Fruit fly (Drosophila melanogaster) whole organism, embryonic: Measurements from ENCODE around the gene CG34160.

Experiments used
- Aef1 ChIP-seq: fragments of 200-800 bp; sonication (Bioruptor generic); IDR thresholded peaks from 3 replicates; pipeline ENCODE4 v1.3.6; 2022; ENCODE audit warnings: missing biosample characterization, missing genetic modification characterization
- CG10147 ChIP-seq: fragments of 200-800 bp; sonication (Bioruptor generic); optimal IDR thresholded peaks from 2 replicates; lab custom pipeline; 2019; ENCODE audit warnings: missing biosample characterization, mild to moderate bottlenecking, missing genetic modification characterization, moderate library complexity
- CG10267 ChIP-seq: fragments of 200-800 bp; sonication (Bioruptor generic); optimal IDR thresholded peaks from 2 replicates; lab custom pipeline; 2018; ENCODE audit warnings: missing biosample characterization, mild to moderate bottlenecking, missing genetic modification characterization, moderate library complexity
- CG11696 ChIP-seq: fragments of 200-800 bp; sonication (Bioruptor generic); IDR thresholded peaks from 2 replicates; pipeline ENCODE4 v1.3.6; 2022; ENCODE audit warnings: missing biosample characterization, missing genetic modification characterization
- CG12104 ChIP-seq: fragments of 200-800 bp; sonication (Bioruptor generic); optimal IDR thresholded peaks from 3 replicates; lab custom pipeline; 2016; ENCODE audit warnings: missing biosample characterization, missing genetic modification characterization
- CG12769 ChIP-seq: fragments of 200-800 bp; sonication (Bioruptor generic); optimal IDR thresholded peaks from 2 replicates; lab custom pipeline; 2019; ENCODE audit warnings: missing biosample characterization, mild to moderate bottlenecking, missing genetic modification characterization, moderate library complexity
- CG14667 ChIP-seq: fragments of 200-800 bp; sonication (Bioruptor generic); IDR thresholded peaks from 2 replicates; pipeline ENCODE4 v1.3.6; 2022; ENCODE audit warnings: missing biosample characterization, missing genetic modification characterization
- CG18011 ChIP-seq: fragments of 200-800 bp; sonication (Bioruptor generic); optimal IDR thresholded peaks from 2 replicates; lab custom pipeline; 2017; ENCODE audit warnings: missing biosample characterization, missing genetic modification characterization, mild to moderate bottlenecking, moderate library complexity, missing genotype
- CG18764 ChIP-seq: fragments of 200-800 bp; sonication (Bioruptor generic); optimal IDR thresholded peaks from 3 replicates; lab custom pipeline; 2016; ENCODE audit warnings: missing biosample characterization, missing genetic modification characterization
- CG32772 ChIP-seq: fragments of 200-800 bp; sonication (Bioruptor generic); IDR thresholded peaks from 2 replicates; pipeline ENCODE4 v1.3.6; 2022; ENCODE audit warnings: missing biosample characterization, missing genetic modification characterization
- CG3407 ChIP-seq: fragments of 200-800 bp; sonication (Bioruptor generic); optimal IDR thresholded peaks from 2 replicates; lab custom pipeline; 2018; ENCODE audit warnings: missing biosample characterization, mild to moderate bottlenecking, missing genetic modification characterization
- CG4404 ChIP-seq: fragments of 200-800 bp; sonication (Bioruptor generic); IDR thresholded peaks from 2 replicates; pipeline ENCODE4 v1.3.6; 2022; ENCODE audit warnings: missing biosample characterization, missing genetic modification characterization
- CG4707 ChIP-seq: fragments of 200-800 bp; sonication (Bioruptor generic); optimal IDR thresholded peaks from 2 replicates; lab custom pipeline; 2018; ENCODE audit warnings: missing biosample characterization, mild to moderate bottlenecking, missing genetic modification characterization, moderate library complexity
- CG6683 ChIP-seq: fragments of 200-800 bp; sonication (Bioruptor generic); optimal IDR thresholded peaks from 2 replicates; lab custom pipeline; 2017; ENCODE audit warnings: missing biosample characterization, mild to moderate bottlenecking, missing genetic modification characterization, missing genetic modification reagents
- CG6813 ChIP-seq: fragments of 200-800 bp; sonication (Bioruptor generic); optimal IDR thresholded peaks from 2 replicates; lab custom pipeline; 2017; ENCODE audit warnings: missing biosample characterization, missing genetic modification characterization, mild to moderate bottlenecking, moderate library complexity, missing genetic modification reagents
- Dad ChIP-seq: fragments of 200-800 bp; sonication (Bioruptor generic); optimal IDR thresholded peaks from 3 replicates; lab custom pipeline; 2016; ENCODE audit warnings: missing biosample characterization, missing genetic modification characterization
- E2f1 ChIP-seq: fragments of 200-800 bp; sonication (Bioruptor generic); IDR thresholded peaks from 2 replicates; pipeline ENCODE4 v1.3.6; 2022; ENCODE audit warnings: missing biosample characterization, missing genetic modification characterization
- E2f2 ChIP-seq: fragments of 200-800 bp; sonication (Bioruptor generic); IDR thresholded peaks from 2 replicates; pipeline ENCODE4 v1.3.6; 2022; ENCODE audit warnings: missing biosample characterization, missing genetic modification characterization
- Ets97D ChIP-seq: fragments of 200-800 bp; sonication (Bioruptor generic); optimal IDR thresholded peaks from 3 replicates; lab custom pipeline; 2016; ENCODE audit warnings: missing biosample characterization, missing genetic modification characterization
- H2.0 ChIP-seq: fragments of 200-800 bp; sonication (Bioruptor generic); IDR thresholded peaks from 2 replicates; pipeline ENCODE4 v1.3.6; 2022; ENCODE audit warnings: missing biosample characterization, missing genetic modification characterization
- HLH3B ChIP-seq: fragments of 200-800 bp; sonication (Bioruptor generic); IDR thresholded peaks from 2 replicates; pipeline ENCODE4 v1.3.6; 2022; ENCODE audit warnings: missing biosample characterization, missing genetic modification characterization
- HLHmδ ChIP-seq: fragments of 200-800 bp; sonication (Bioruptor generic); optimal IDR thresholded peaks from 2 replicates; lab custom pipeline; 2018; ENCODE audit warnings: missing biosample characterization, mild to moderate bottlenecking, missing genetic modification characterization, moderate library complexity
- Hr51 ChIP-seq, 2 experiments: fragments of 200-800 bp; sonication (Bioruptor generic); optimal IDR thresholded peaks; 2 replicates in 1 of 2; 3 replicates in 1 of 2; lab custom pipeline; 2016 to 2018; ENCODE audit warnings: missing biosample characterization in 2 of 2, missing genetic modification characterization in 2 of 2, mild to moderate bottlenecking in 1 of 2, moderate library complexity in 1 of 2
- Hsf ChIP-seq: fragments of 200-800 bp; sonication (Bioruptor generic); optimal IDR thresholded peaks from 3 replicates; lab custom pipeline; 2016; ENCODE audit warnings: missing biosample characterization, missing genetic modification characterization
- Kr ChIP-seq: fragments of 200-800 bp; sonication (Bioruptor generic); optimal IDR thresholded peaks from 2 replicates; lab custom pipeline; 2017; ENCODE audit warnings: missing biosample characterization, mild to moderate bottlenecking, missing genetic modification characterization
- MESR4 ChIP-seq: fragments of 200-800 bp; sonication (Bioruptor generic); optimal IDR thresholded peaks from 2 replicates; lab custom pipeline; 2018; ENCODE audit warnings: missing biosample characterization, mild to moderate bottlenecking, missing genetic modification characterization, moderate library complexity
- Mrtf ChIP-seq: fragments of 200-800 bp; sonication (Bioruptor generic); IDR thresholded peaks from 3 replicates; pipeline ENCODE4 v1.3.6; 2022; ENCODE audit warnings: missing biosample characterization, missing genetic modification characterization
- Myb ChIP-seq: fragments of 200-800 bp; sonication (Bioruptor generic); optimal IDR thresholded peaks from 2 replicates; lab custom pipeline; 2016; ENCODE audit warnings: missing biosample characterization, missing genetic modification characterization
- Sox102F ChIP-seq: fragments of 200-800 bp; sonication (Bioruptor generic); optimal IDR thresholded peaks from 2 replicates; lab custom pipeline; 2018; ENCODE audit warnings: missing biosample characterization, mild to moderate bottlenecking, missing genetic modification characterization, moderate library complexity
- abd-A ChIP-seq: fragments of 200-800 bp; sonication (Bioruptor generic); optimal IDR thresholded peaks from 3 replicates; lab custom pipeline; 2019; ENCODE audit warnings: missing biosample characterization, mild to moderate bottlenecking, missing genetic modification characterization, moderate library complexity
- bcd ChIP-seq: fragments of 200-800 bp; sonication (Bioruptor generic); optimal IDR thresholded peaks from 2 replicates; lab custom pipeline; 2017; ENCODE audit warnings: missing biosample characterization, mild to moderate bottlenecking, missing genetic modification characterization
- bsh ChIP-seq, 2 experiments: fragments of 200-800 bp; sonication (Bioruptor generic); optimal IDR thresholded peaks; 2 replicates each; lab custom pipeline; 2017 to 2018; ENCODE audit warnings: mild to moderate bottlenecking in 2 of 2, missing biosample characterization in 2 of 2, missing genetic modification characterization in 2 of 2, moderate library complexity in 1 of 2
- dysf ChIP-seq: fragments of 200-800 bp; sonication (Bioruptor generic); IDR thresholded peaks from 3 replicates; pipeline ENCODE4 v1.3.6; 2022; ENCODE audit warnings: missing biosample characterization, missing genetic modification characterization
- esg ChIP-seq: fragments of 200-800 bp; sonication (Bioruptor generic); conservative IDR thresholded peaks from 2 replicates; pipeline ENCODE4 v1.3.6; 2022; ENCODE audit warnings: missing biosample characterization, missing genetic modification characterization
- fd64A ChIP-seq: fragments of 200-800 bp; sonication (Bioruptor generic); optimal IDR thresholded peaks from 3 replicates; lab custom pipeline; 2018; ENCODE audit warnings: missing biosample characterization, mild to moderate bottlenecking, missing genetic modification characterization
- fd96Cb ChIP-seq: fragments of 200-800 bp; sonication (Bioruptor generic); optimal IDR thresholded peaks from 2 replicates; lab custom pipeline; 2018; ENCODE audit warnings: missing biosample characterization, mild to moderate bottlenecking, missing genetic modification characterization, moderate library complexity
- fu2 ChIP-seq: fragments of 200-800 bp; sonication (Bioruptor generic); optimal IDR thresholded peaks from 2 replicates; lab custom pipeline; 2016; ENCODE audit warnings: missing biosample characterization, missing genetic modification characterization
- gcm ChIP-seq: fragments of 200-800 bp; sonication (Bioruptor generic); optimal IDR thresholded peaks from 2 replicates; lab custom pipeline; 2019; ENCODE audit warnings: missing biosample characterization, mild to moderate bottlenecking, missing genetic modification characterization, moderate library complexity
- gem ChIP-seq: fragments of 200-800 bp; sonication (Bioruptor generic); optimal IDR thresholded peaks from 2 replicates; lab custom pipeline; 2019; ENCODE audit warnings: missing biosample characterization, mild to moderate bottlenecking, missing genetic modification characterization, moderate library complexity
- lbe ChIP-seq: fragments of 200-800 bp; sonication (Bioruptor generic); optimal IDR thresholded peaks from 2 replicates; lab custom pipeline; 2016; ENCODE audit warnings: missing biosample characterization, mild to moderate bottlenecking, missing genetic modification characterization
- peb ChIP-seq: fragments of 200-800 bp; sonication (Bioruptor generic); IDR thresholded peaks from 2 replicates; pipeline ENCODE4 v1.3.6; 2022; ENCODE audit warnings: missing biosample characterization, missing genetic modification characterization
- phol ChIP-seq: fragments of 200-800 bp; sonication (Bioruptor generic); optimal IDR thresholded peaks from 3 replicates; lab custom pipeline; 2018; ENCODE audit warnings: missing biosample characterization, mild to moderate bottlenecking, missing genetic modification characterization, moderate library complexity
- row ChIP-seq: fragments of 200-800 bp; sonication (Bioruptor generic); IDR thresholded peaks from 3 replicates; pipeline ENCODE4 v1.3.6; 2022; ENCODE audit warnings: missing biosample characterization, missing genetic modification characterization
- sim ChIP-seq: fragments of 200-800 bp; sonication (Bioruptor generic); IDR thresholded peaks from 2 replicates; pipeline ENCODE4 v1.3.6; 2022; ENCODE audit warnings: missing biosample characterization, missing genetic modification characterization
- trem ChIP-seq: fragments of 200-800 bp; optimal IDR thresholded peaks from 3 replicates; lab custom pipeline; 2019; ENCODE audit warnings: missing biosample characterization, mild to moderate bottlenecking, missing genetic modification characterization, moderate library complexity
- usp ChIP-seq: fragments of >200 bp; optimal IDR thresholded peaks from 2 replicates; lab custom pipeline; 2017; ENCODE audit warnings: missing biosample characterization, missing genetic modification characterization
- zen ChIP-seq: fragments of 200-800 bp; sonication (Bioruptor generic); optimal IDR thresholded peaks from 3 replicates; lab custom pipeline; 2018; ENCODE audit warnings: missing biosample characterization, mild to moderate bottlenecking, missing genetic modification characterization, moderate library complexity
- zfh1 ChIP-seq: fragments of 200-800 bp; sonication (Bioruptor generic); IDR thresholded peaks from 3 replicates; pipeline ENCODE4 v1.3.6; 2022; ENCODE audit warnings: missing biosample characterization, missing genetic modification characterization
- zfh2 ChIP-seq: fragments of 200-800 bp; sonication (Bioruptor generic); optimal IDR thresholded peaks from 2 replicates; lab custom pipeline; 2016; ENCODE audit warnings: missing biosample characterization, missing genetic modification characterization

The CG34160 gene

dm6 chr2L:10543048-10543752 lies 36.4 kb upstream of the CG34160 start (continued):
- TF ChIP-seq CG12104 (GFP tag; lab: Kevin White, UChicago) (peak; percentile 18), HLHmδ (peak; percentile 75), CG18764 (GFP tag; lab: Kevin White, UChicago) (peak; percentile 5), fd64A (GFP tag; lab: Kevin White, UChicago) (no peak), CG6813 (GFP tag; lab: Kevin White, UChicago) (no peak), zen (tag; lab: Kevin White, UChicago) (peak; percentile 19), CG12769 (tag; lab: Kevin White, UChicago) (peak; percentile 7), Hsf (GFP tag; lab: Kevin White, UChicago) (no peak), lbe (GFP tag; lab: Kevin White, UChicago) (no peak), bcd (peak; percentile 33), HLH3B (GFP tag; lab: Robert Waterston, UW) (peak; percentile 37), phol (tag; lab: Kevin White, UChicago) (peak; percentile 73), CG4404 (no peak), gcm (GFP tag; lab: Kevin White, UChicago) (peak; percentile 77), zfh2 (no peak), abd-A (tag; lab: Kevin White, UChicago) (no peak), Mrtf (no peak), E2f1 (GFP tag; lab: Robert Waterston, UW) (no peak), gem (peak; percentile 83), H2.0 (peak; percentile 16; the same call in 1 of the 2 replicates), fu2 (GFP tag; lab: Kevin White, UChicago) (no peak), zfh1 (GFP tag; lab: Robert Waterston, UW) (0 out of 3 replicates have a peak, but pooled peaks have one; percentile 28), usp (GFP tag; lab: Kevin White, UChicago) (no peak), Hr51 (GFP tag; optimal IDR thresholded peaks at IDR 0.05; lab: Kevin White, UChicago) (peak in 1 of 2 experiments; percentile 46), CG10147 (GFP tag; lab: Kevin White, UChicago) (no peak), Aef1 (GFP tag; lab: Robert Waterston, UW) (no peak), trem (tag; lab: Kevin White, UChicago) (peak; percentile 72), CG18011 (GFP tag; lab: Kevin White, UChicago) (no peak), CG14667 (GFP tag; lab: Robert Waterston, UW) (no peak), E2f2 (no peak), Sox102F (GFP tag; lab: Kevin White, UChicago) (peak; percentile 81), Kr (peak; percentile 26), CG10267 (tag; lab: Kevin White, UChicago) (peak; percentile 63), CG4707 (GFP tag; lab: Kevin White, UChicago) (no peak), peb (GFP tag; lab: Robert Waterston, UW) (peak; percentile 15; the same call in 1 of the 2 replicates), MESR4 (GFP tag; lab: Kevin White, UChicago) (no peak), esg (GFP tag; lab: Robert Waterston, UW) (peak; percentile 32; the same call in 1 of the 2 replicates), bsh (GFP tag; optimal IDR thresholded peaks at IDR 0.05; lab: Kevin White, UChicago) (peak in 1 of 2 experiments; percentile 89), Myb (GFP tag; lab: Kevin White, UChicago) (no peak), CG6683 (no peak), Dad (GFP tag; lab: Kevin White, UChicago) (no peak), CG3407 (GFP tag; lab: Kevin White, UChicago) (peak; percentile 18), sim (GFP tag; lab: Robert Waterston, UW) (no peak), fd96Cb (tag; lab: Kevin White, UChicago) (peak; percentile 71), CG32772 (GFP tag; lab: Robert Waterston, UW) (peak; percentile 37; the same call in 1 of the 2 replicates), Ets97D (GFP tag; lab: Kevin White, UChicago) (no peak), row (GFP tag; lab: Robert Waterston, UW) (no peak; the same call in 1 of the 3 replicates), CG11696 (GFP tag; lab: Robert Waterston, UW) (0 out of 2 replicates have a peak, but pooled peaks have one; percentile 9), dysf (GFP tag; lab: Robert Waterston, UW) (peak; percentile 14; the same call in 1 of the 3 replicates)
